Worm (Caenorhabditis elegans): ENCODE results near the gene Y50E8A.11.
"Not testable (repeated sequence)": the region's sequence is repeated elsewhere in the genome, so short reads cannot be mapped to it uniquely, and the experiment has no call there.

Gene Y50E8A.11

ce11 chrV:14813566-14813965 is 32.3 kb downstream of the Y50E8A.11 start:
- no peak for TF ChIP-seq elt-2 (tag; optimal IDR thresholded peaks at IDR 0.05)
- TF ChIP-seq snpc-4 (tag; optimal IDR thresholded peaks at IDR 0.05): no peak

DNA sequence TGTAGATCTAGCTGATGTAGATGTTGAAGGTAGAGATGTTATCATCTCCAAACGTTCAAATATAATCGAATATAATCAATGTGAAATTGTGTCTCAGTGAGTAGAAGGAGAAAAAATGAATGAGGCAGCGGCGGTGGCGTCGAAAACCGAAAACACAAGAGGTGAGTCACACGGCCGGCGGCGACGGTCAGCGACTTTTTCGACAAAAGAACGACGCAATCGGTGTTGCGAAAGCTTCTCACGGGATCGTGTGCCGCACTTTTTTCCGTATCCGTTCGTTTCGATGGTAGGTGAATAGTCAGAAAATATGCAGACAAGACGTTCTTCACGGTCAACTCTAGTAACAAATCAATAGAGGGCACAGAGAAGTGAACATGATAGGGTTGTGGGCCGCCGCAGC is 34.3 kb downstream of the Y50E8A.11 start, which contains the start of gene rin-1:
TSS of gene rin-1 (minus strand) at position 101 of the 400 bp plus-strand sequence.
- TF ChIP-seq ceh-82 (tag; optimal IDR thresholded peaks at IDR 0.05) (no peak), elt-3 (tag; optimal IDR thresholded peaks at IDR 0.05) (no peak), elt-1 (tag; optimal IDR thresholded peaks at IDR 0.05) (peak; percentile 63), fkh-10 (GFP tag; optimal IDR thresholded peaks at IDR 0.05) (no peak), nhr-12 (tag; optimal IDR thresholded peaks at IDR 0.05) (no peak)

DNA sequence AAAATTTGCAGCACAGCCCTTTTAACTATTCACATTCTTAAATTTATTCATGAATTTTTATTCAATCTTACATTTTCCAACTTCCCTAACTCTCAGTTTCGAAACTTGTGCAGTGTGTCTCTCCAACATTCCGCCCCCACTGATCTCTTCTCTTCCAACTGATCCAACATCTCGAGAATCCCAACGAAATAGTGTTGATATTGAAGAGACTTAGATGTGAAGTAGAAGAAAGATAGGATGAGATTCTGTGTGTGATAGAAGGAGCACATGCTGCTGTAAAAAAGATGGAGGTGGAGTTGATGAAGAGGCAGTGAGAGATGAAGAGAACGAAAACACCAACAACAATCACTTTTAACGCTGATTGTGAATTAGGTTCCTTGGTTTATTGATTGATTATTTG is 39.1 kb downstream of the Y50E8A.11 start:
- TF ChIP-seq egl-5 (tag; optimal IDR thresholded peaks at IDR 0.05) (no peak), nhr-28 (tag; optimal IDR thresholded peaks at IDR 0.05) (no peak), mdl-1 (tag; optimal IDR thresholded peaks at IDR 0.05) (no peak), sea-2 (GFP tag; optimal IDR thresholded peaks at IDR 0.05) (no peak), nfya-1 (tag; optimal IDR thresholded peaks at IDR 0.05; ENCODE audit: insufficient read depth) (no peak), nhr-237 (tag; optimal IDR thresholded peaks at IDR 0.05) (no peak), lin-15B (tag; optimal IDR thresholded peaks at IDR 0.05) (no peak), aly-2 (tag; optimal IDR thresholded peaks at IDR 0.05) (no peak), ceh-82 (tag; optimal IDR thresholded peaks at IDR 0.05) (no peak), unc-62 (GFP tag; optimal IDR thresholded peaks at IDR 0.05) (no peak), elt-2 (tag; optimal IDR thresholded peaks at IDR 0.05) (no peak), daf-12 (tag; optimal IDR thresholded peaks at IDR 0.05) (no peak), skn-1 (tag; optimal IDR thresholded peaks at IDR 0.05) (no peak), ZK546.5 (tag; optimal IDR thresholded peaks at IDR 0.05) (no peak), snpc-4 (tag; optimal IDR thresholded peaks at IDR 0.05) (no peak), pha-4 (tag; optimal IDR thresholded peaks at IDR 0.05) (no peak), fkh-2 (tag; optimal IDR thresholded peaks at IDR 0.05) (no peak), ama-1 (optimal IDR thresholded peaks at IDR 0.05) (no peak), lin-39 (tag; optimal IDR thresholded peaks at IDR 0.05) (no peak), elt-1 (tag; optimal IDR thresholded peaks at IDR 0.05) (no peak)

ce11 chrV:14821553-14821952 is 40.3 kb downstream of the Y50E8A.11 start, which contains the start of gene W06A7.2:
Gene W06A7.2 (plus strand): TSS chrV:14821853.
- no peak for TF ChIP-seq nhr-28 (tag; optimal IDR thresholded peaks at IDR 0.05)
- TF ChIP-seq elt-2 (tag; optimal IDR thresholded peaks at IDR 0.05): no peak
- TF ChIP-seq nhr-43 (tag; optimal IDR thresholded peaks at IDR 0.05; ENCODE audit: poor library complexity, severe bottlenecking): no peak
- no peak for TF ChIP-seq tbx-2 (tag; optimal IDR thresholded peaks at IDR 0.05)

DNA sequence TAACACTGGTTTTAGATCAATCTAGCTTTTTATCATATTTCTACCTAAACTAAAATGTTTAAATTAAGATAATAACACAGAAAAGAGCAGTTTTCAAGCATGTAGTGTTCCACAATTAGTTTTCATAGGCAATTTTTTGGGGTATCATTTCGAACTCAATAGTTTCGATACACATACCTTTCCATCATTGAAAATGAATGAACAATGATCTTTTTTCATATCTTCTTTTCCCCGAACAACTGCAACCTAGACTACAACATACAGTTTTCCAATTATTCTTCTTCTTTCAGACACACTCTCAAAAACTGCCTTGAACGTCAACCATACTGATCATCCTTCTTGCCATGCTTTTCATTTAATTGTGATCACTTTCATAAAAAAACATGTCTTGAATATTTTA is 42.9 kb downstream of the Y50E8A.11 start, which contains the start of gene W06A7.4:
TSS of gene W06A7.4 (plus strand) at position 301 of the 400 bp plus-strand sequence.
- no peak for TF ChIP-seq nhr-23 (tag; optimal IDR thresholded peaks at IDR 0.05)
- no peak for TF ChIP-seq skn-1 (tag; optimal IDR thresholded peaks at IDR 0.05)
- TF ChIP-seq egl-27 (tag; optimal IDR thresholded peaks at IDR 0.05): no peak
- TF ChIP-seq aly-2 (tag; optimal IDR thresholded peaks at IDR 0.05): no peak
- TF ChIP-seq fkh-10 (GFP tag; optimal IDR thresholded peaks at IDR 0.05): no peak
- no peak for TF ChIP-seq elt-2 (tag; optimal IDR thresholded peaks at IDR 0.05)
- no peak for TF ChIP-seq unc-62 (GFP tag; optimal IDR thresholded peaks at IDR 0.05)
- no peak for TF ChIP-seq nhr-43 (tag; optimal IDR thresholded peaks at IDR 0.05; ENCODE audit: poor library complexity, severe bottlenecking)
- no peak for TF ChIP-seq nhr-67 (tag; optimal IDR thresholded peaks at IDR 0.05)
- TF ChIP-seq nhr-11 (tag; optimal IDR thresholded peaks at IDR 0.05): no peak
- no peak for TF ChIP-seq egl-5 (tag; optimal IDR thresholded peaks at IDR 0.05)
- no peak for TF ChIP-seq mml-1 (tag; optimal IDR thresholded peaks at IDR 0.05)
- TF ChIP-seq ztf-4 (tag; optimal IDR thresholded peaks at IDR 0.05): no peak
- no peak for TF ChIP-seq ceh-9 (tag; optimal IDR thresholded peaks at IDR 0.05)

DNA sequence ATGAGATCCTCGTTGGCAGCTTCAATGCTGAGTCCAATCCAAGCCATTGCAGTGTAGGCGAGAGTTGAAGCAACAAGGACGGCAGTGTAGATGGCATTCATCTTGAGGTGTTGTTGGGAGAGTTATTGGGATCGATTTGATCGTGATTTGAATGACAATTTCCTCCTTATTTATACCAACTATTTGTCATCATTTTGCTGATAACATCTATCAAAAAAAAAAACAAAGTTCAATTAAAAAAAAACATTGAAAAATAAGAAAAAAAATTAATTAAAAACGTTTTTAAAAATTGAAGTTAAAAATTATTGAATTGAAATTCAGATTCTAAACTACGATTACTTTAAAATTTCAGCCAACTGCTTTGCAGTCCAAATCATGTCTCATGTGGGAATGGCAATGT is 45.7 kb downstream of the Y50E8A.11 start, which contains the start of gene nspa-8:
TSS of gene nspa-8 (minus strand) at position 101 of the 400 bp plus-strand sequence.
- TF ChIP-seq skn-1, aly-2, tbx-2 (tag; optimal IDR thresholded peaks at IDR 0.05): not testable (repeated sequence)

Data from whole organism, L3 larva.